Worm (Caenorhabditis elegans) whole organism, L2 larva: ENCODE data around the gene nhr-184.

ENCODE experiments used
- ZK546.5 ChIP-seq: sonication (generic microtip); optimal IDR thresholded peaks from 2 replicates; lab custom pipeline; 2017; ENCODE audit warnings: missing biosample characterization, missing genetic modification characterization
- alr-1 ChIP-seq: fragments of 150-350 bp; optimal IDR thresholded peaks from 2 replicates; lab custom pipeline; 2014; ENCODE audit warnings: missing biosample characterization, missing genetic modification characterization
- aly-2 ChIP-seq: fragments of 150-350 bp; optimal IDR thresholded peaks from 2 replicates; lab custom pipeline; 2014; ENCODE audit warnings: missing biosample characterization, missing genetic modification characterization
- ceh-16 ChIP-seq: fragments of 150-350 bp; optimal IDR thresholded peaks from 2 replicates; lab custom pipeline; 2014; ENCODE audit warnings: missing biosample characterization, missing genetic modification characterization
- elt-3 ChIP-seq: sonication (generic microtip); optimal IDR thresholded peaks from 2 replicates; lab custom pipeline; 2017; ENCODE audit warnings: missing biosample characterization, missing genetic modification characterization
- gmeb-1 ChIP-seq: fragments of 150-350 bp; optimal IDR thresholded peaks from 2 replicates; lab custom pipeline; 2014; ENCODE audit warnings: missing biosample characterization, missing genetic modification characterization
- lin-13 ChIP-seq: fragments of 150-350 bp; optimal IDR thresholded peaks from 2 replicates; lab custom pipeline; 2014; ENCODE audit warnings: missing biosample characterization, missing genetic modification reagents, missing genetic modification characterization
- lsy-2 ChIP-seq, 2 experiments: fragments of 150-350 bp in 1 of 2; sonication (generic microtip) in 1 of 2; optimal IDR thresholded peaks; 2 replicates each; lab custom pipeline; 2014 to 2017; ENCODE audit warnings: missing biosample characterization in 2 of 2, missing genetic modification characterization in 2 of 2
- nhr-129 ChIP-seq: fragments of 150-350 bp; optimal IDR thresholded peaks from 2 replicates; lab custom pipeline; 2014; ENCODE audit warnings: missing biosample characterization, missing genetic modification characterization
- nhr-237 ChIP-seq: fragments of 150-350 bp; optimal IDR thresholded peaks from 2 replicates; lab custom pipeline; 2014; ENCODE audit warnings: missing biosample characterization, missing genetic modification characterization
- skn-1 ChIP-seq: sonication (generic microtip); optimal IDR thresholded peaks from 2 replicates; lab custom pipeline; 2017; ENCODE audit warnings: missing biosample characterization, missing genetic modification characterization
- sma-3 ChIP-seq: sonication (generic microtip); optimal IDR thresholded peaks from 2 replicates; lab custom pipeline; 2016; ENCODE audit warnings: missing genetic modification reagents, missing genetic modification characterization, missing compliant biosample characterization
- sma-9 ChIP-seq, 2 experiments: fragments of 150-350 bp in 1 of 2; sonication (generic microtip) in 1 of 2; optimal IDR thresholded peaks; 2 replicates each; lab custom pipeline; 2014 to 2016; ENCODE audit warnings: missing genetic modification characterization in 2 of 2, mild to moderate bottlenecking in 1 of 2, missing biosample characterization in 1 of 2, missing compliant biosample characterization in 1 of 2, missing genetic modification reagents in 1 of 2, moderate library complexity in 1 of 2

The nhr-184 gene

ce11 chrV:2163735-2164134 lies 50.5 kb downstream of the nhr-184 start, which contains the start of gene str-255:
Gene str-255, minus strand, starts transcription at chrV:2163835.
- TF ChIP-seq aly-2 (tag; lab: Kevin White, UChicago) (no peak), lin-13 (no peak), elt-3 (tag; lab: Kevin White, UChicago) (no peak), sma-9 (GFP tag; optimal IDR thresholded peaks at IDR 0.05; lab: Kevin White, UChicago) (no peak), sma-9 (tag; optimal IDR thresholded peaks at IDR 0.05; lab: Kevin White, UChicago) (no peak), nhr-129 (no peak), nhr-237 (no peak), gmeb-1 (no peak), skn-1 (tag; lab: Kevin White, UChicago) (no peak), sma-3 (GFP tag; lab: Kevin White, UChicago) (no peak), ceh-16 (no peak), ZK546.5 (no peak), alr-1 (tag; lab: Kevin White, UChicago) (no peak), lsy-2 (tag; optimal IDR thresholded peaks at IDR 0.05; lab: Kevin White, UChicago) (no peak)
